Fruit fly (Drosophila melanogaster) whole organism, embryonic: ENCODE results near the gene CG5003.

ENCODE experiments used
- Awh ChIP-seq: fragments of 200-800 bp; sonication (Bioruptor generic); IDR thresholded peaks from 2 replicates; pipeline ENCODE4, ENCODE4 v1.3.6; 2022; ENCODE audit warnings: missing biosample characterization, missing genetic modification characterization
- BEAF-32 ChIP-seq: fragments of 200-800 bp; sonication (Bioruptor generic); optimal IDR thresholded peaks from 3 replicates; lab custom pipeline; 2017; ENCODE audit warnings: missing biosample characterization, missing genetic modification characterization, mild to moderate bottlenecking, moderate library complexity, missing genetic modification reagents
- Bdp1 ChIP-seq: fragments of 200-800 bp; sonication (Bioruptor generic); optimal IDR thresholded peaks from 3 replicates; lab custom pipeline; 2016; ENCODE audit warnings: missing biosample characterization, missing genetic modification characterization
- Bgb ChIP-seq: fragments of 200-800 bp; sonication (Bioruptor generic); IDR thresholded peaks from 2 replicates; pipeline ENCODE4 v1.3.6; 2022; ENCODE audit warnings: missing biosample characterization, missing genetic modification characterization; ENCODE audit not compliant: partially characterized antibody
- Blimp-1 ChIP-seq: fragments of 200-800 bp; sonication (Bioruptor generic); optimal IDR thresholded peaks from 3 replicates; lab custom pipeline; 2018; ENCODE audit warnings: missing biosample characterization, missing genetic modification characterization, mild to moderate bottlenecking, moderate library complexity, missing genetic modification reagents
- CG11695 ChIP-seq: fragments of 200-800 bp; sonication (Bioruptor generic); IDR thresholded peaks from 3 replicates; pipeline ENCODE4 v1.3.6; 2022; ENCODE audit warnings: missing biosample characterization, missing genetic modification characterization
- CG13424 ChIP-seq: fragments of 200-800 bp; sonication (Bioruptor generic); optimal IDR thresholded peaks from 2 replicates; lab custom pipeline; 2019; ENCODE audit warnings: missing biosample characterization, mild to moderate bottlenecking, missing genetic modification characterization, moderate library complexity
- CG14441 ChIP-seq: fragments of 200-800 bp; sonication (Bioruptor generic); IDR thresholded peaks from 2 replicates; pipeline ENCODE4 v1.3.6; 2022; ENCODE audit warnings: missing biosample characterization, missing genetic modification characterization
- CG15514 ChIP-seq: fragments of 200-800 bp; sonication (Bioruptor generic); optimal IDR thresholded peaks from 3 replicates; lab custom pipeline; 2017; ENCODE audit warnings: missing biosample characterization, missing genetic modification characterization, mild to moderate bottlenecking, moderate library complexity, missing genetic modification reagents
- CG15696 ChIP-seq: fragments of 200-800 bp; sonication (Bioruptor generic); optimal IDR thresholded peaks from 2 replicates; lab custom pipeline; 2019; ENCODE audit warnings: missing biosample characterization, mild to moderate bottlenecking, missing genetic modification characterization, moderate library complexity
- CG1603 ChIP-seq: fragments of 200-800 bp; sonication (Bioruptor generic); optimal IDR thresholded peaks from 2 replicates; lab custom pipeline; 2019; ENCODE audit warnings: missing biosample characterization, mild to moderate bottlenecking, missing genetic modification characterization, moderate library complexity
- CG1647 ChIP-seq: fragments of 200-800 bp; sonication (Bioruptor generic); optimal IDR thresholded peaks from 3 replicates; lab custom pipeline; 2016; ENCODE audit warnings: missing biosample characterization, missing genetic modification characterization
- CG17359 ChIP-seq: fragments of 200-800 bp; sonication (Bioruptor generic); optimal IDR thresholded peaks from 3 replicates; lab custom pipeline; 2018; ENCODE audit warnings: missing biosample characterization, mild to moderate bottlenecking, missing genetic modification characterization, moderate library complexity
- CG1792 ChIP-seq: fragments of 200-800 bp; sonication (Bioruptor generic); optimal IDR thresholded peaks from 2 replicates; lab custom pipeline; 2016; ENCODE audit warnings: missing biosample characterization, missing genetic modification characterization
- CG31365 ChIP-seq: fragments of 200-800 bp; sonication (Bioruptor generic); optimal IDR thresholded peaks from 2 replicates; lab custom pipeline; 2018; ENCODE audit warnings: missing biosample characterization, mild to moderate bottlenecking, missing genetic modification characterization
- CG32767 ChIP-seq: fragments of 200-800 bp; sonication (Bioruptor generic); IDR thresholded peaks from 2 replicates; pipeline ENCODE4 v1.3.6; 2022; ENCODE audit warnings: missing biosample characterization, missing genetic modification characterization
- CG3281 ChIP-seq: fragments of 200-800 bp; sonication (Bioruptor generic); optimal IDR thresholded peaks from 3 replicates; lab custom pipeline; 2017; ENCODE audit warnings: missing biosample characterization, mild to moderate bottlenecking, missing genetic modification characterization
- CG6765 ChIP-seq: fragments of 200-800 bp; sonication (Bioruptor generic); optimal IDR thresholded peaks from 3 replicates; lab custom pipeline; 2017; ENCODE audit warnings: missing biosample characterization, mild to moderate bottlenecking, missing genetic modification characterization
- CG6791 ChIP-seq: fragments of 200-800 bp; sonication (Bioruptor generic); IDR thresholded peaks from 3 replicates; pipeline ENCODE4 v1.3.6; 2022; ENCODE audit warnings: missing biosample characterization, missing genetic modification characterization; ENCODE audit not compliant: partially characterized antibody
- CG8944 ChIP-seq: fragments of 200-800 bp; sonication (Bioruptor generic); optimal IDR thresholded peaks from 3 replicates; lab custom pipeline; 2016; ENCODE audit warnings: missing biosample characterization, missing genetic modification characterization
- CTCF ChIP-seq: fragments of 200-800 bp; sonication (Bioruptor generic); optimal IDR thresholded peaks from 2 replicates; lab custom pipeline; 2017; ENCODE audit warnings: missing biosample characterization, mild to moderate bottlenecking, missing genetic modification characterization, moderate library complexity
- CrebB ChIP-seq: fragments of 200-800 bp; sonication (Bioruptor generic); optimal IDR thresholded peaks from 3 replicates; lab custom pipeline; 2018; ENCODE audit warnings: missing biosample characterization, mild to moderate bottlenecking, missing genetic modification characterization
- Dek ChIP-seq: fragments of 200-800 bp; sonication (Bioruptor generic); optimal IDR thresholded peaks from 3 replicates; lab custom pipeline; 2019; ENCODE audit warnings: missing biosample characterization, mild to moderate bottlenecking, missing genetic modification characterization, moderate library complexity
- Drgx ChIP-seq: fragments of 200-800 bp; sonication (Bioruptor generic); IDR thresholded peaks from 2 replicates; pipeline ENCODE4 v1.3.6; 2022; ENCODE audit warnings: missing biosample characterization, missing genetic modification characterization
- Elba2 ChIP-seq: fragments of 200-800 bp; sonication (Bioruptor generic); optimal IDR thresholded peaks from 3 replicates; lab custom pipeline; 2016; ENCODE audit warnings: missing biosample characterization, missing genetic modification characterization
- Ets65A ChIP-seq: fragments of 200-800 bp; sonication (Bioruptor generic); peaks from one replicate; lab custom pipeline; 2016; ENCODE audit warnings: missing biosample characterization, missing genetic modification characterization
- Fer1 ChIP-seq: fragments of 200-800 bp; sonication (Bioruptor generic); optimal IDR thresholded peaks from 2 replicates; lab custom pipeline; 2017; ENCODE audit warnings: missing biosample characterization, mild to moderate bottlenecking, missing genetic modification characterization
- HHEX ChIP-seq: fragments of 200-800 bp; sonication (Bioruptor generic); optimal IDR thresholded peaks from 3 replicates; lab custom pipeline; 2017; ENCODE audit warnings: missing biosample characterization, mild to moderate bottlenecking, missing genetic modification characterization, missing genetic modification reagents
- HLH4C ChIP-seq: fragments of 200-800 bp; sonication (Bioruptor generic); IDR thresholded peaks from 3 replicates; pipeline ENCODE4 v1.3.6; 2022; ENCODE audit warnings: missing biosample characterization, missing genetic modification characterization; ENCODE audit not compliant: partially characterized antibody
- Kr ChIP-seq: fragments of 200-800 bp; sonication (Bioruptor generic); optimal IDR thresholded peaks from 2 replicates; lab custom pipeline; 2017; ENCODE audit warnings: missing biosample characterization, mild to moderate bottlenecking, missing genetic modification characterization
- Sin3A ChIP-seq: fragments of >200 bp; optimal IDR thresholded peaks from 2 replicates; lab custom pipeline; 2018
- cato ChIP-seq: fragments of 200-800 bp; sonication (Bioruptor generic); optimal IDR thresholded peaks from 2 replicates; lab custom pipeline; 2016; ENCODE audit warnings: missing biosample characterization, missing genetic modification characterization, borderline replicate concordance
- dan ChIP-seq: fragments of 200-800 bp; sonication (Bioruptor generic); IDR thresholded peaks from 2 replicates; pipeline ENCODE4 v1.3.6; 2022; ENCODE audit warnings: missing biosample characterization, missing genetic modification characterization
- dimm ChIP-seq: fragments of 200-800 bp; sonication (Bioruptor generic); IDR thresholded peaks from 2 replicates; pipeline ENCODE4 v1.3.6; 2022; ENCODE audit warnings: missing biosample characterization, missing genetic modification characterization
- eyg ChIP-seq: fragments of 200-800 bp; sonication (Bioruptor generic); optimal IDR thresholded peaks from 3 replicates; lab custom pipeline; 2016; ENCODE audit warnings: missing biosample characterization, missing genetic modification characterization
- gem ChIP-seq: fragments of 200-800 bp; sonication (Bioruptor generic); optimal IDR thresholded peaks from 2 replicates; lab custom pipeline; 2019; ENCODE audit warnings: missing biosample characterization, mild to moderate bottlenecking, missing genetic modification characterization, moderate library complexity
- ind ChIP-seq: fragments of 200-800 bp; sonication (Bioruptor generic); optimal IDR thresholded peaks from 3 replicates; lab custom pipeline; 2016; ENCODE audit warnings: missing biosample characterization, missing genetic modification characterization
- jigr1 ChIP-seq: fragments of 200-800 bp; sonication (Bioruptor generic); IDR thresholded peaks from 3 replicates; pipeline ENCODE4 v1.3.6; 2022; ENCODE audit warnings: missing biosample characterization, missing genetic modification characterization
- lbe ChIP-seq: fragments of 200-800 bp; sonication (Bioruptor generic); optimal IDR thresholded peaks from 2 replicates; lab custom pipeline; 2016; ENCODE audit warnings: missing biosample characterization, mild to moderate bottlenecking, missing genetic modification characterization
- luna ChIP-seq: fragments of 200-800 bp; sonication (Bioruptor generic); optimal IDR thresholded peaks from 2 replicates; lab custom pipeline; 2016; ENCODE audit warnings: missing biosample characterization, missing genetic modification characterization
- mirr ChIP-seq: fragments of 200-800 bp; sonication (Bioruptor generic); optimal IDR thresholded peaks from 3 replicates; lab custom pipeline; 2018; ENCODE audit warnings: missing biosample characterization, mild to moderate bottlenecking, missing genetic modification characterization
- mld ChIP-seq: fragments of 200-800 bp; sonication (Bioruptor generic); IDR thresholded peaks from 3 replicates; pipeline ENCODE4 v1.3.6; 2022; ENCODE audit warnings: missing biosample characterization, missing genetic modification characterization; ENCODE audit not compliant: partially characterized antibody
- phol ChIP-seq: fragments of 200-800 bp; sonication (Bioruptor generic); optimal IDR thresholded peaks from 3 replicates; lab custom pipeline; 2018; ENCODE audit warnings: missing biosample characterization, mild to moderate bottlenecking, missing genetic modification characterization, moderate library complexity
- psq ChIP-seq: fragments of 200-800 bp; sonication (Bioruptor generic); optimal IDR thresholded peaks from 2 replicates; lab custom pipeline; 2017; ENCODE audit warnings: missing biosample characterization, missing genetic modification characterization
- ro ChIP-seq: fragments of 200-800 bp; sonication (Bioruptor generic); IDR thresholded peaks from 2 replicates; pipeline ENCODE4 v1.3.6; 2022; ENCODE audit warnings: missing biosample characterization, missing genetic modification characterization
- sens ChIP-seq: fragments of 200-800 bp; sonication (Bioruptor generic); peaks from one replicate; lab custom pipeline; 2016; ENCODE audit warnings: missing biosample characterization, missing genetic modification characterization
- slbo ChIP-seq: fragments of 200-800 bp; sonication (Bioruptor generic); IDR thresholded peaks from 2 replicates; pipeline ENCODE4 v1.3.6; 2022; ENCODE audit warnings: missing biosample characterization, missing genetic modification characterization
- slou ChIP-seq: fragments of 200-800 bp; sonication (Bioruptor generic); optimal IDR thresholded peaks from 3 replicates; lab custom pipeline; 2016; ENCODE audit warnings: missing biosample characterization, missing genetic modification characterization
- sqz ChIP-seq: fragments of 200-800 bp; sonication (Bioruptor generic); optimal IDR thresholded peaks from 3 replicates; lab custom pipeline; 2018; ENCODE audit warnings: missing biosample characterization, mild to moderate bottlenecking, missing genetic modification characterization
- unc-4 ChIP-seq: fragments of 200-800 bp; sonication (Bioruptor generic); IDR thresholded peaks from 2 replicates; pipeline ENCODE4 v1.3.6; 2022; ENCODE audit warnings: missing biosample characterization, missing genetic modification characterization; ENCODE audit not compliant: partially characterized antibody
- wdn ChIP-seq: fragments of 200-800 bp; sonication (Bioruptor generic); IDR thresholded peaks from 2 replicates; pipeline ENCODE4 v1.3.6; 2022; ENCODE audit warnings: missing biosample characterization, missing genetic modification characterization

CG5003 gene

dm6 chr3R:27922673-27923175 lies 6.4 kb upstream of the CG5003 start, which contains the start of gene RpL4 (continued):
- TF ChIP-seq HLH4C (GFP tag; lab: Robert Waterston, UW) (no peak), Ets65A (peak; percentile 98), CG1603 (tag; lab: Kevin White, UChicago) (peak; percentile 79), unc-4 (GFP tag; lab: Robert Waterston, UW) (no peak), Blimp-1 (GFP tag; lab: Kevin White, UChicago) (peak; percentile 31), CG3281 (GFP tag; lab: Kevin White, UChicago) (peak; percentile 90), BEAF-32 (GFP tag; lab: Kevin White, UChicago) (peak; percentile 37), Dek (tag; lab: Kevin White, UChicago) (peak; percentile 53), jigr1 (GFP tag; lab: Robert Waterston, UW) (no peak), dan (GFP tag; lab: Robert Waterston, UW) (no peak), Drgx (GFP tag; lab: Robert Waterston, UW) (0 out of 2 replicates have a peak, but pooled peaks have one; percentile 15), CG11695 (GFP tag; lab: Robert Waterston, UW) (peak; percentile 70), CTCF (GFP tag; lab: Kevin White, UChicago) (peak; percentile 45), CG32767 (GFP tag; lab: Robert Waterston, UW) (0 out of 2 replicates have a peak, but pooled peaks have one; percentile 54), CG17359 (tag; lab: Kevin White, UChicago) (peak; percentile 73), cato (peak; percentile 62), wdn (peak; percentile 41; the same call in 1 of the 2 replicates), Awh (GFP tag; lab: Robert Waterston, UW) (peak; percentile 84), CrebB (peak; percentile 82), psq (peak; percentile 57), CG6791 (GFP tag; lab: Robert Waterston, UW) (no peak), CG8944 (peak; percentile 44), CG1792 (peak; percentile 65), luna (peak; percentile 79), eyg (GFP tag; lab: Kevin White, UChicago) (peak; percentile 73), gem (tag; lab: Kevin White, UChicago) (peak; percentile 59), Elba2 (no peak), sqz (peak; percentile 90), CG15696 (no peak), Fer1 (GFP tag; lab: Kevin White, UChicago) (peak; percentile 84), CG31365 (tag; lab: Kevin White, UChicago) (peak; percentile 69), HHEX (GFP tag; lab: Kevin White, UChicago) (peak; percentile 87), Sin3A (no peak), lbe (GFP tag; lab: Kevin White, UChicago) (peak; percentile 51), CG15514 (peak; percentile 83), mld (GFP tag; lab: Robert Waterston, UW) (0 out of 3 replicates have a peak, but pooled peaks have one; percentile 42), phol (tag; lab: Kevin White, UChicago) (peak; percentile 86), CG1647 (GFP tag; lab: Kevin White, UChicago) (peak; percentile 59), slou (GFP tag; lab: Kevin White, UChicago) (peak; percentile 35), Bgb (GFP tag; lab: Robert Waterston, UW) (peak; percentile 43), Kr (GFP tag; lab: Kevin White, UChicago) (peak; percentile 57), ind (GFP tag; lab: Kevin White, UChicago) (peak; percentile 53), CG13424 (tag; lab: Kevin White, UChicago) (peak; percentile 60), slbo (GFP tag; lab: Robert Waterston, UW) (peak; percentile 75), mirr (GFP tag; lab: Kevin White, UChicago) (peak; percentile 85), dimm (GFP tag; lab: Robert Waterston, UW) (peak; percentile 51; the same call in 1 of the 2 replicates), sens (GFP tag; lab: Kevin White, UChicago) (peak; percentile 97), CG6765 (peak; percentile 93), CG14441 (peak; percentile 60), Bdp1 (GFP tag; lab: Kevin White, UChicago) (peak; percentile 66), ro (no peak)
